Fruit fly (Drosophila melanogaster): ENCODE measurements around the gene Mcm3.

DNA sequence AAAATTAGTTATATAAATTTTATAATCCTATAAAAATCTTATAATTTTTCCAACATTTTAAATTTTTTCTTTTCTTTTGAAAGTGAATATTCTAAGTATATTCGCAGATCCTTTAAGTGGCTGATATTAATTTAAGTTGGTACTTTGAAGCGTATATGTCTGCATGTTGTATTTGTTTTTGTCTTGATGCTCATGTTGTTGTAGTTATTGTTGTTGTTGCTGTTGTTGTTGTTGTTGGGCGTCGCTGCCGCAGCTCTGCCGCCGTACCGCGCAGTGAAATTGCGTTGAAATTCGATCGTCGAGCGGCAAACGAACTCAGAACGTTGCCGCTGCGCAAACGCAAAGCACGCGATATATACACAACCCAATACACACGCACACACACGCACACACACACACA, 27.9 kb upstream of the Mcm3 start, which contains the start of gene CG42749:
- TF ChIP-seq CG8478 (optimal IDR thresholded peaks at IDR 0.05) (no peak), CTCF (optimal IDR thresholded peaks at IDR 0.05) (no peak)

All from S2 (cell line).